Worm (Caenorhabditis elegans): ENCODE data around the gene ZK1307.9.

ce11 chrII:9691839-9692238 is 42.5 kb downstream of the ZK1307.9 start, which contains the start of gene nlp-11:
- TF ChIP-seq lin-39 (tag; optimal IDR thresholded peaks at IDR 0.05) (no peak), tlp-1 (tag; optimal IDR thresholded peaks at IDR 0.05) (no peak), F16B12.6 (tag; optimal IDR thresholded peaks at IDR 0.05) (no peak), ama-1 (optimal IDR thresholded peaks at IDR 0.05) (no peak), snpc-4 (tag; optimal IDR thresholded peaks at IDR 0.05) (no peak), fos-1 (tag; optimal IDR thresholded peaks at IDR 0.05) (no peak), mdl-1 (tag; optimal IDR thresholded peaks at IDR 0.05) (no peak), xbp-1 (tag; optimal IDR thresholded peaks at IDR 0.05) (no peak)

All from whole organism, L1 larva.